Worm (Caenorhabditis elegans) whole organism, L2 larva: Measurements from ENCODE around the gene hic-1.

Experiments
- ceh-16 ChIP-seq: fragments of 150-350 bp; optimal IDR thresholded peaks from 2 replicates; lab custom pipeline; 2014; ENCODE audit warnings: missing biosample characterization, missing genetic modification characterization
- unc-62 ChIP-seq: fragments of 150-350 bp; optimal IDR thresholded peaks from 2 replicates; lab custom pipeline; 2014; ENCODE audit warnings: missing biosample characterization, missing genetic modification reagents, missing genetic modification characterization
- ztf-11 ChIP-seq: sonication (generic microtip); optimal IDR thresholded peaks from 2 replicates; lab custom pipeline; 2017; ENCODE audit warnings: missing biosample characterization, missing genetic modification characterization

- TF ChIP-seq unc-62 (no peak), ceh-16 (tag; lab: Kevin White, UChicago) (no peak), ztf-11 (tag; lab: Kevin White, UChicago) (no peak)
Measured at ce11 chrX:6593178-6593786, 5.3 kb downstream of the hic-1 start.
